Worm (Caenorhabditis elegans): ENCODE measurements around the gene F49F1.9.

The F49F1.9 gene

DNA sequence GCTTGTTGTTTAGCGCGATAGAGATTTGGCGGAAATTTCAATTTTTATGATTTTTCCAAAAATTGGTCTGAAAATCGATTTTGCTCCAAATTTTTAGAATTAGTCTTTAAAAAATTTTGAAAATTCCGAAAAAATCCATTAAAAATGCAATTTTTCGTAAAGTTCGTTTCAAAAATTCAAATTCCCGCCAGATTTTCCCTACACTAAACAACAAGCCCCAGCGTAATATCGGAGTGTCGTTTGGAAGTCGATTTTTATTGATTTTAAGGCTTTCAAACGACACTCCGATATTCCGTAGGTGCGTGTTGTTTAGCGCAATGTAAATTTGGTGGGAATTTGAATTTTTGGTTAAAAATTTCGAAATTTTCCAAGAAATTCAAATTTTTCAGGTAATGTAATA is 39.3 kb upstream of the F49F1.9 start:
- TF ChIP-seq egl-27 (tag; optimal IDR thresholded peaks at IDR 0.05): no peak
- no peak for TF ChIP-seq peb-1 (tag; optimal IDR thresholded peaks at IDR 0.05)
- no peak for TF ChIP-seq nhr-77 (tag; optimal IDR thresholded peaks at IDR 0.05)
- TF ChIP-seq snpc-4 (tag; optimal IDR thresholded peaks at IDR 0.05): no peak

DNA sequence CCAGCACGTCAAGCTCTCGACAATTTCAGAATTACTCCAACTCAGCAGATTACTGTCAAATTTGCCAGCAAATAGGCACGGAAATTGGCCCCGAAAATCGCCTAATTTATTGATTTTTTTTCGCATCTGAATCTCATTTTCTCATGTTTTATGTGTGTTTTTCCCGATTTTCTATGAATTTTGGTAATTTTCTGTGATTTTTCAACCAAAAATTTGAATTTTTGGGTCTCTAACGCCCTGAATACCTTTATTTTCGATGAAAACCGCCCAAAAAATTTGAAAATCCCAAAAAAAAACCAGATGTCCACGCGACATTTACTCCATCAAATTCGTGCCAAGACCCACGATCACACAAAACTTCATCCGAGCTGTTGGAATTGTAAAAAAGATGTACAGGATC is 38.7 kb upstream of the F49F1.9 start, which contains the start of gene dnj-15:
Gene dnj-15, plus strand, starts transcription at position 301 of the 400 bp plus-strand sequence.
- TF ChIP-seq nhr-10 (tag; optimal IDR thresholded peaks at IDR 0.05): no peak
- TF ChIP-seq C34F6.9 (tag; optimal IDR thresholded peaks at IDR 0.05): no peak
- TF ChIP-seq snpc-4 (tag; optimal IDR thresholded peaks at IDR 0.05): no peak
- no peak for TF ChIP-seq nhr-6 (tag; optimal IDR thresholded peaks at IDR 0.05)
- no peak for TF ChIP-seq nhr-77 (tag; optimal IDR thresholded peaks at IDR 0.05)
- TF ChIP-seq sma-3 (GFP tag; optimal IDR thresholded peaks at IDR 0.05): no peak
- no peak for TF ChIP-seq sem-4 (tag; optimal IDR thresholded peaks at IDR 0.05)
- TF ChIP-seq R02D3.7 (tag; optimal IDR thresholded peaks at IDR 0.05): no peak
- TF ChIP-seq lin-39 (tag; optimal IDR thresholded peaks at IDR 0.05): no peak
- no peak for TF ChIP-seq nhr-25 (tag; optimal IDR thresholded peaks at IDR 0.05)
- TF ChIP-seq ztf-4 (tag; optimal IDR thresholded peaks at IDR 0.05): no peak
- no peak for TF ChIP-seq egl-27 (tag; optimal IDR thresholded peaks at IDR 0.05)
- TF ChIP-seq dmd-4 (tag; optimal IDR thresholded peaks at IDR 0.05): no peak
- TF ChIP-seq sma-9 (GFP tag; optimal IDR thresholded peaks at IDR 0.05): no peak
- no peak for TF ChIP-seq sma-9 (tag; optimal IDR thresholded peaks at IDR 0.05)
- no peak for TF ChIP-seq ZK546.5 (tag; optimal IDR thresholded peaks at IDR 0.05)
- no peak for TF ChIP-seq F13H6.1 (tag; optimal IDR thresholded peaks at IDR 0.05)
- no peak for TF ChIP-seq zag-1 (tag; optimal IDR thresholded peaks at IDR 0.05)
- TF ChIP-seq alr-1 (tag; optimal IDR thresholded peaks at IDR 0.05): no peak
- no peak for TF ChIP-seq nhr-237 (tag; optimal IDR thresholded peaks at IDR 0.05)

DNA sequence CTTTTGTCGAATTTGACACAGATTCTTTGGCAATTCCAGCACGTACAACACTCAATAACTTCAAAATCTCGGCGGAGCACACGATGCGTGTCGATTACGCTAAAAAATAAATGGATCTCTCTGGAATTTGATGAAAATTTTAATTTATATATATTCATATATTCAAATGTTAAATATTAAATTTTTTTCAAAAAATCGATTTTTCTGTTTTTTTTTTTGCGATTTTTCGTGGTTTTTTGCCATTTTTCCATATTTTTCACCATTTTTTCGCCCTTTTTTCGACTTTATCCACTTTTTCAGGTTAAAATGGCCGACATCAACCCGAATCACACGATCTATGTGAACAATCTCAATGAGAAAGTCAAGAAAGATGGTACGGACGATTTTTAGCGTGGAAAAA is 36.4 kb upstream of the F49F1.9 start, which contains the start of gene rnp-3:
Gene rnp-3, plus strand, starts transcription at position 301 of the 400 bp plus-strand sequence.
- TF ChIP-seq unc-62 (GFP tag; optimal IDR thresholded peaks at IDR 0.05) (no peak), dmd-4 (tag; optimal IDR thresholded peaks at IDR 0.05) (no peak), sma-9 (GFP tag; optimal IDR thresholded peaks at IDR 0.05) (no peak), sma-9 (tag; optimal IDR thresholded peaks at IDR 0.05) (no peak), mbf-1 (tag; optimal IDR thresholded peaks at IDR 0.05) (no peak), ztf-1 (GFP tag; conservative IDR thresholded peaks at IDR 0.05) (no peak), lsy-2 (tag; optimal IDR thresholded peaks at IDR 0.05) (no peak), mab-5 (tag; optimal IDR thresholded peaks at IDR 0.05) (no peak), nhr-23 (tag; optimal IDR thresholded peaks at IDR 0.05) (no peak), elt-1 (tag; optimal IDR thresholded peaks at IDR 0.05) (no peak), nhr-25 (tag; optimal IDR thresholded peaks at IDR 0.05) (no peak), ceh-82 (tag; optimal IDR thresholded peaks at IDR 0.05) (no peak), skn-1 (tag; optimal IDR thresholded peaks at IDR 0.05) (no peak), peb-1 (tag; optimal IDR thresholded peaks at IDR 0.05) (no peak), snpc-4 (tag; optimal IDR thresholded peaks at IDR 0.05) (no peak), egl-27 (tag; optimal IDR thresholded peaks at IDR 0.05) (no peak), lin-11 (tag; optimal IDR thresholded peaks at IDR 0.05) (no peak), elt-3 (tag; optimal IDR thresholded peaks at IDR 0.05) (no peak)

DNA sequence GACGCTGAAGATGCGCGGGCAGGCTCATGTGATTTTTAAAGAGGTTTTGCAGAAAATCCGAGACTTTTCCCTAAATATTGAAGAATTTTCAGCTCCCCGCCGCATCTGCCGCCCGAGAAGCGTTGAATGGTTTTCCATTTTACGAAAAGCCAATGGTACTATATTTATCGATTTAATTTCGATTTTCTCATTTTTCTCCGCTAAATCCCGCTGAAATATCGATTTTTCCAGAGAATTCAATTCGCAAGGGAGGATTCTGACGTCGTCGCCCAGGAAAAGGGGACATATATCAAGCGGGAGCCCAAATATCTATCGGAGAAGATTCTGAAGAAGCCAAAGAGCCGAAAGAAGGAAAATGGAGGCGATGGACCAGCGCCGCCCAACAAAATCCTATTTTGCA is 34.9 kb upstream of the F49F1.9 start:
- no peak for TF ChIP-seq mdl-1 (tag; optimal IDR thresholded peaks at IDR 0.05)
- no peak for TF ChIP-seq zag-1 (tag; optimal IDR thresholded peaks at IDR 0.05)
- TF ChIP-seq nhr-77 (tag; optimal IDR thresholded peaks at IDR 0.05): no peak
- no peak for TF ChIP-seq mbf-1 (tag; optimal IDR thresholded peaks at IDR 0.05)
- no peak for TF ChIP-seq unc-55 (GFP tag; optimal IDR thresholded peaks at IDR 0.05)
- TF ChIP-seq lin-39 (tag; optimal IDR thresholded peaks at IDR 0.05): no peak

DNA sequence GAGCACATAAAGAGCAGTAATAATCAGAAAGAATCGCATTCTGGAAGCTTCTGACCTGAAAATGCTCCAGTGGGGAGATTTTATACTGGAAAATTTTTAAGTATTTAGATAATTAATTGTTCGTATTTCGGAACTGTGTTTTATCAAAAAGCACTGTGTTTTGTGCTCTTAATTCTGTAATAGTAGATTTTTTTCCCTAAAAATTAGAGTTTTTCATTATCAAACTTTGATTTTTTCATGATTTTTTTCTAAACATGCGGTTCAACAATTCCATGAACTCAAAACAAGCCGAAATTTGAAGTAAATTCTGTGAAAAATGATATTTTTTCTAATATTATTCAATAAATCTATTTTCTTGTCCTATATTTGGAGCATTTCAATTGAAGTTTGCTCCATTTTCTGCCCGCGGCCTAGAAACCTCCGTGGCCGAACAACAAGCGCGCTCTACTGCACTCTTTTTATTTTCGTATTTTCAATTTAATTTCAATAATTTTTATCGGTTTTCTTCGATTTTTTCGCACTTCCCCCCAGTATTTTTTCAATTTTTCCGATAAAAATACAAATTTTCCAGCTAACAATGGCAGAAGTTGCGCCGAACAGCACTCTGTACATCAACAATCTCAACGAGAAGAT is 34.3 kb upstream of the F49F1.9 start, which contains the start of the genes K08D10.13 and rnp-2:
Gene K08D10.13, minus strand, starts transcription at position 51 of the 633 bp plus-strand sequence.
Gene rnp-2, plus strand, starts transcription at position 546 of the 633 bp plus-strand sequence.
- TF ChIP-seq unc-62 (GFP tag; optimal IDR thresholded peaks at IDR 0.05) (no peak), alr-1 (tag; optimal IDR thresholded peaks at IDR 0.05) (no peak), Y55F3AM.14 (GFP tag; optimal IDR thresholded peaks at IDR 0.05) (no peak), sma-3 (GFP tag; optimal IDR thresholded peaks at IDR 0.05) (peak; percentile 46), nhr-11 (tag; optimal IDR thresholded peaks at IDR 0.05) (no peak), ZK546.5 (tag; optimal IDR thresholded peaks at IDR 0.05) (no peak), ztf-11 (tag; optimal IDR thresholded peaks at IDR 0.05) (no peak), ceh-82 (tag; optimal IDR thresholded peaks at IDR 0.05) (no peak), ztf-4 (tag; optimal IDR thresholded peaks at IDR 0.05) (no peak), gmeb-1 (tag; optimal IDR thresholded peaks at IDR 0.05) (peak; percentile 60), F13H6.1 (tag; optimal IDR thresholded peaks at IDR 0.05) (peak; percentile 40), egl-27 (tag; optimal IDR thresholded peaks at IDR 0.05) (no peak), mbf-1 (tag; optimal IDR thresholded peaks at IDR 0.05) (no peak), nhr-237 (tag; optimal IDR thresholded peaks at IDR 0.05) (no peak), unc-55 (GFP tag; optimal IDR thresholded peaks at IDR 0.05) (peak; percentile 52), nhr-10 (tag; optimal IDR thresholded peaks at IDR 0.05) (no peak), dmd-4 (tag; optimal IDR thresholded peaks at IDR 0.05) (no peak), aly-2 (tag; optimal IDR thresholded peaks at IDR 0.05) (no peak), C34F6.9 (tag; optimal IDR thresholded peaks at IDR 0.05) (peak; percentile 60), lsy-2 (tag; optimal IDR thresholded peaks at IDR 0.05) (peak; percentile 22 to 79), peb-1 (tag; optimal IDR thresholded peaks at IDR 0.05) (no peak)
